Fruit fly (Drosophila melanogaster) Kc167 (cell line): Measurements from ENCODE around the gene CG31542.

Source experiments
- Myc ChIP-seq: fragments of >200 bp; optimal IDR thresholded peaks from 2 replicates; lab custom pipeline; 2017; ENCODE audit warnings: missing external identifiers
- Sin3A ChIP-seq: fragments of >200 bp; optimal IDR thresholded peaks from 2 replicates; lab custom pipeline; 2018; ENCODE audit warnings: missing external identifiers
- h ChIP-seq: fragments of >200 bp; optimal IDR thresholded peaks from 3 replicates; lab custom pipeline; 2018; ENCODE audit warnings: missing external identifiers
- insv ChIP-seq: fragments of >200 bp; optimal IDR thresholded peaks from 3 replicates; lab custom pipeline; 2018; ENCODE audit warnings: missing external identifiers
- psq ChIP-seq: fragments of >200 bp; optimal IDR thresholded peaks from 2 replicates; lab custom pipeline; 2017; ENCODE audit warnings: missing external identifiers
- ttk ChIP-seq: sonication (Bioruptor generic); optimal IDR thresholded peaks from 2 replicates; lab custom pipeline; 2017; ENCODE audit warnings: missing external identifiers

The CG31542 gene

DNA sequence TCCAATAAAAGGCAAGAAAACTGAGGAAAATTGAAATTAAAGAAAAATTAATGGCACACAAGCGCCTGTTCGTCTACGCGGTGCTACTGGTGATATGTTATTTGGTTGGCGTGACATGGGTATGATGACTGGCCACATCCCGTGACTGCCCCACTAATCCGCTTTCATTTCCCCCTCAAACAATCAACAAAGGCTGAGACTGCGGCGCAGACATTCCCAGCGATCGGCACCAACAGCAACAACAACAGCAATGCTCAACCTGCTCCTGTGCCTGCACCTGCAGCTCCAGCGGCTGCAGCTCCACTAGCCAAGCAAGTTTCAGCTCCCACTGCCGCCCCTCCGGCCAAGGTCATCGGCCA lies 14.2 kb upstream of the CG31542 start:
- TF ChIP-seq h (no peak), psq (lab: Kevin White, UChicago) (no peak), ttk (no peak)

DNA sequence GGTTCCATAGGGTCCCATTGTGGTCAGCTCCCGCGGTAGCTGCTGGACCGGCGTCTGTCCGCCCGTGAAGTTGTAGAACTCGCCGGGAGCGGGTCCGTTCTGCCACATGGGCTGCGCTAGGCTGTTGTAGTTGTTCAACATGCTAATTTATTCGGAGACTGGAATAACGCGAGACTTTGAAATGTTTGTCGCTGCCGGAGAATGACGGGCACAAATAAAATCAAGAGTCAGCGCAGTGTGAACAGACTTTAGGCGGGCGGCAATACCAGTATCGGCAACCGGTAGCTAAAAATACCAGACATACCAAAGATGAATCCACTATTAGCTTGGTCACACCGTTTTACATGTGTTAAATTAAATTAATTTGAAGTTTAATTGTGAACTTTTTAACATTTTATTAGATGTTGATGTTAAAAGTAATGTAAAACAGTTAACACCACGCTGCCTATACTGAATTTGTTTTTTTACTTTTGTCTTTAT lies 11.4 kb upstream of the CG31542 start, which contains the start of gene Prosbeta7:
Prosbeta7 (minus strand) TSS at position 430 of the 480 bp plus-strand sequence.
- TF ChIP-seq psq (lab: Kevin White, UChicago) (no peak), ttk (no peak), Myc (lab: Kevin White, UChicago) (no peak), h (no peak), insv (lab: Kevin White, UChicago) (no peak), Sin3A (lab: Kevin White, UChicago) (no peak)

DNA sequence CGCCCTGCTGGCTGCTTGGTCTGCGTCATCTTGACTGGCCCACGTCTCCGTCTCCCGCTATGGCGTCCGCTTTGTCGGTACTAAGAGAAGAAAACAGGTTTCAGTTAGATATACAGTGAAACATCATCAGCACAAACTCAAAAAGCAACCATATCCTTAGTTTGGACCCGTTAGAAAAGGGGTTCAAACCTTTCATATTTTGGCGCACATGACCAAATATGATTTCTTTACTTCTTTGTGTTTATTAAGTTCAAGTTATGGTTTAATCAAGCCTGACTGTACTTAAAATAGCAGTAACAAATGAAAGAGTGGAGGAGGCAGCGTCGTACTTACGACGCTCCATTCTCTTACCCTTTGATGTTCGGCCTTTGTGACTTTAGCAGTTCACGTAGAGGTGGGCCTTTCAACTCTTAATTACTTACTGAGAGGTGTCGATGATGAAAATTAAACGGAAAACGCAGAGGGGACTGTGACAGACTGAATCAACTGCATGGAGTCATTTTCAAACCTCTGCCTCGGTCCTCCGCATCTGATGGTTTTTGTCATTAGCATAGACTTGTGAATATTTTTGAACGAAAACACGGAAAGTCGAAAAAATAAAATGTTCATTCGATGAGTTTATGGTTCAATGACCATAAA lies 7.5 kb upstream of the CG31542 start:
- no peak for TF ChIP-seq ttk

DNA sequence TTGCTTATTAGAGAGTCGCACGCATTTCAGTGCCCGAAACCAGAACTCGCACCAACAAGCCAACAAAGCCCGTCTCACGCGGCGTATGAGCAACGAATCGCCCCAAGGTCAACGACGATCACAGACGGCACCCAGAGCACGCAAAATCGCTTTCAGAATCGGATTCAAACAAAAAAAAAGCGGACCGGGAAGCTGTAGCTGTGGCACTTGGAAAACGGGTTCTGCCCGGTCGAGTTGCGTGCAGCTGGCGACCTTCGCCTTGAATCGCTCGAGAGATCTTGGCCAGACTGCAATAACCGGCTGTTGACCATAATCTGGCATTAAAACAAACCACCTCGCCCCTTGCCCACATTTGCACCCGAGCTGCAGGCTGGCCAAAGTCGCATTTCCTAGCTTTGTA lies 5.9 kb upstream of the CG31542 start:
- TF ChIP-seq psq (lab: Kevin White, UChicago), result no peak
- TF ChIP-seq ttk, result no peak
- TF ChIP-seq Myc (lab: Kevin White, UChicago), result no peak
- TF ChIP-seq Sin3A (lab: Kevin White, UChicago), result no peak
- no peak for TF ChIP-seq h
- no peak for TF ChIP-seq insv (lab: Kevin White, UChicago)

DNA sequence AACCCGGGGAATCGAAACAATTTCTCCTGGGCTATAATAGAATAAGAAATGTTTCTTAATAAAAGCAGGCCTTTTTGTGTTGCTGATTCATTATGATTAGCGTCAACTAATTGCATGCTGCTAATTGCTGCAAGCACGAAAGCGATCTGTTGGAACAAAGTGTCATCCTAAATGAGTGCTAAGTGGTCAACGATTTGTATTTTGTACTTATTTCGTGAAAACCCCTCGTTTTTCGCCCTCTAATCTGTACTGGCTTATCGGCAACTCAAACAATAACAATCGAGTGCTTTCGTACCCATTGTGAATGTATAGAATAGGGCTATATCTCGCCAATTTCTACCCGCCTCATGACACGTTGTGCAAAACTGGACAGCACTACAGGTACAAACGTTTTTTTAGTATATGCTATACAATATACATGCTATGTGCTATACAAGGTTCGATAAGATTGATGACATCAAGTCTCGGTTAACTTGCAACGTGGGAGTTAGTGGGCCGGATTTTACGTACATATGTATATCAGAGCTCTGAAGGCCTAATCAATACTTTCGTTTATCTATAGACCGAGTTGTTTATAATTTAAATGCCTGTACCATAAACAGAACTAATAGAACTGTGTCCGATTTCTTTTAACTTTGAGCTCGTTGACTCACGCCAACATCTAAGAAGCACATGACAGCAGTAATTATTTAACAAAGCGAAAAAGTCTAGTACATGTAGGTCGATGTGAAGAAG lies 4.6 kb upstream of the CG31542 start:
- TF ChIP-seq Myc (lab: Kevin White, UChicago) (no peak), insv (lab: Kevin White, UChicago) (no peak), h (no peak), ttk (no peak), psq (lab: Kevin White, UChicago) (no peak), Sin3A (lab: Kevin White, UChicago) (no peak)

DNA sequence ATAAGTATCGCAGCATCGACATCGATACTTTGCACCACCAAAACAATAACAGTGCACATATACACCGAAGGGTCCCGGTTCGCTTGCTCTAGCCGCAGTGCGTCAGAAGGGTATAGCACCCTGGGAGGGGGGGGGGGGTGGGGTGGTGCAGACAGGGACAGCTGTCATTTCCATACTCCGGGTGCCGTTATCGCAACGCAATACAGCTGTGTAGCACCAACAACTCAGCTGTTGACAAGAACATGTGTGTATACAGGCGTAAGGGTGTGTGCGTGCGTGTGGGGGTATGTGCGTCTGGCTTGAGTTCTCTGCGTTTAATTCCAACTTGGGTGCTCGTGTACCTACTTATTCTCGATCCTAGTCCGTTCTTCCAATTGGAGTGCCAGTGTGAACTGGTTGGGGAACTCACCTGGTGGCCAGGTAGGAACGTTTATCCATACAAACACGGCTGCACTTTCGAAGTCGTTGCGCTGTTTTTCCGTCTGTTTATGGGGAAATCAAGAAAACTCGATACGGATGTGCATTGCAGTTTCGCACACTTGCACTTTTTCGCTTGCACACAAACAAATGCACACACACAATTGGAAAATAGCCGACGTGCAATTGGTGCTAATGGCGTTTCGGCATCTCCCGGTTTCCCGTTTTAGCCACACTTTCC lies 1.7 kb upstream of the CG31542 start:
- no peak for TF ChIP-seq Myc (lab: Kevin White, UChicago)
- TF ChIP-seq ttk, result no peak
- TF ChIP-seq psq (lab: Kevin White, UChicago), result no peak
- TF ChIP-seq Sin3A (lab: Kevin White, UChicago), result no peak
- no peak for TF ChIP-seq h
- TF ChIP-seq insv (lab: Kevin White, UChicago), result no peak

DNA sequence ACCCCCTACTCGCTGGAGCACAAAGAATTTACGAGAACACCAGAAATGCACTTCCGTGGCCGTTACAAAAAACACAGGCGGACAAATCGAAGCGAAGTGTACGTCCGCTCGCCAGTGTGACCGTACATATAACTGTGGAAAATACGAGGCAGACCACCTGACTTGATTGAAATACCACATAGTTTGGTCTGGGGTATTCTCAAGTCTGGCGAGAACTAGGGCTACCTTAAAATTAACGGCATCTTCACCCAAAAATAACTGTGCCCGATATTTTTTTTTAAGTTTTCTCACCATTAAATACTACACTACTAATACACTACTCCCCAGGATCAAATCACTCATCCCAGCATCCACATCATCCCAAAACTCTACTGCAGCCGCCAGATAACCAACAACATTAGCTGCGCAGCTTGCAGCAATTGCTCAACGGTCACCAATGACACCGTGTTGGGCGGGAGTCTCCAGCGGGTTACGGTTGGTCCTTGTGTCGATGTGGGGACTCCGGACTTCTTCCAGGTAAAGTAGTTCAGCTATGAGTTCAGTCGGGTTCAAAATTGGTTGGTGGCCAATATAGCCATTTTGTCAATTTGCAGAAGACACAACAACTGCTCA lies 1.1 kb upstream of the CG31542 start, which contains the start of gene Cerk:
Cerk (minus strand) TSS at position 137 of the 612 bp plus-strand sequence.
- TF ChIP-seq psq (lab: Kevin White, UChicago) (no peak), insv (lab: Kevin White, UChicago) (no peak), Myc (lab: Kevin White, UChicago) (no peak), h (no peak), ttk (no peak), Sin3A (lab: Kevin White, UChicago) (no peak)

DNA sequence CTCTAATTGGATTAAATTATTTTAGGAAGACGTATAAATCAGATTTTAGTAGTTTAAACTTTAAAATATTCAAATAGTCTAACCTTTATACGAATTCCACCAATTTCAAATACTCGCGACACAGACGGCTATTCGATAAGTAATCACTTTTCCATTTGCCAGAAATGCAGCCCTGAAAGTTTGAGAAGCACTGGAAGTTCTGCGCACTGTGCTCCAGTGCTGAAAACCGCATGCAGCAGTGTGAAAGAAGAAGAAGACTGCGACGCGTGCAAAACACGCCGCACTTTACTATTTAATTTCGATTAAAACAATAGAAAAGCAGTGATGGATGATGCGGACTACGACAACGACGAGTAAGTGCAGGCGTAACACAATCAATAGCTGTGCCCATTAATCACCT lies 2.2 kb downstream of the CG31542 start, which contains the start of gene Polr2F:
Polr2F (plus strand) TSS at position 233 of the 400 bp plus-strand sequence.
- TF ChIP-seq h (no peak), psq (lab: Kevin White, UChicago) (peak; percentile 1), Myc (lab: Kevin White, UChicago) (no peak)

DNA sequence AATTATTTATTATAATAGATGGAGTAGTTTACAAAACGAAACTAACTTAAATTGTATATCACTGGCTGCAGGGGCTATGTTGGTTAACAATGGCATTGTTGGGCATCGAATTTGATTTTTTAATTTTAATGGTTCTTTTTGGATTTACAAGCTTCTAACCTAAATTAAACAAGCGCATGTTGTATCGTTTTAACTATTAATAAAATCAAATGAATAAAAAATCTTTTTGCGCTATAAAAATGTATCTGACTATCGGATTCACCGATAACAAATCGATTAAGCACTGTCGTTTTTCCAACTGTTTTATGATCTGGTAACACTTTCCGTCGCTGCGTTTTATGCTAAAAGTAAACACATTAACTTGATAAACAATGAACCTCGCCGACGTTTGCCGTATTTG lies 5.4 kb downstream of the CG31542 start, which contains the start of the genes hd and CG14667:
hd (minus strand) TSS at position 243 of the 400 bp plus-strand sequence.
CG14667 (plus strand) TSS at position 303 of the 400 bp plus-strand sequence.
- TF ChIP-seq insv (lab: Kevin White, UChicago) (no peak), Sin3A (lab: Kevin White, UChicago) (no peak), h (no peak)

DNA sequence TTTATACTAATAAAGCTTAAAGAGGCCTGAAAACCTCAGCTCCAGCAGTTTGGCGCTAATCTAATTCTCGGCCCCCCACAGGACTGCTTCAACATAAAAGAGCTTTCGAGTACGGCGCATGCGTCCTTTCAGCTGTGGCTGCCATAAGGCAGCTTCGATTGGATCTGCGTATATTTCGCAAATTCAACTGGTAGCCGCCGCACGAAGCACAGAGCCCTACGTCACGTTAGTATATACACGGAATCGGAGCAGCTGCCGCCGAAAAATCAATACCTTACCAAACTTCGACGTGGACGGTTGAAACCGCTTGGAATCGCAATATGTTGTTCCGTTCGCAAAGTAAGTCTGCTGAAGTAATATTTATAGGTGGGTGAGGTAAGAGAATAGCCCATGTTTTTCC lies 7.3 kb downstream of the CG31542 start, which contains the start of gene 7B2:
7B2 (plus strand) TSS at position 169 of the 400 bp plus-strand sequence.
- TF ChIP-seq insv (lab: Kevin White, UChicago) (no peak), Myc (lab: Kevin White, UChicago) (no peak), h (no peak), psq (lab: Kevin White, UChicago) (no peak), ttk (no peak), Sin3A (lab: Kevin White, UChicago) (no peak)

DNA sequence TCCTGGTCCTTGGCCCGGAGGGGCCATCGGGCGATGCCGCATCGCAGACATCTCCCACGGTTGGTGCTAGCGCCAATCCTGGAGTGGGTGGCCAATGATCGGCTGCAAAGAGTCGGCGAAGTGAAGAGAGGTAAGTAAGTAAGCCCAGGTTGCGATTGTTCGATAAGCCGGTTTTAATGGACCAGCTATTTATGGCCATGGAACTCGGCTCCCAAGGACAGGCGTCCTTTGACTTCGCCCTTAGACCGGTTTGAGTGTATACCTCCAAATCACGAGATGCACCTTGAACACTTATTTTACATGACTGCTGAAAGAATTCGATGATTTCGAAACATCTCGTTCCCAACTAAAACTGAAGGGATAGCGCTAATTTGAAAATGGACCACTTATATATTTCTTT lies 16.4 kb downstream of the CG31542 start:
- no peak for TF ChIP-seq Myc (lab: Kevin White, UChicago)
- TF ChIP-seq h, result no peak
- TF ChIP-seq Sin3A (lab: Kevin White, UChicago), result no peak
- TF ChIP-seq psq (lab: Kevin White, UChicago), result no peak
- no peak for TF ChIP-seq insv (lab: Kevin White, UChicago)
- no peak for TF ChIP-seq ttk

DNA sequence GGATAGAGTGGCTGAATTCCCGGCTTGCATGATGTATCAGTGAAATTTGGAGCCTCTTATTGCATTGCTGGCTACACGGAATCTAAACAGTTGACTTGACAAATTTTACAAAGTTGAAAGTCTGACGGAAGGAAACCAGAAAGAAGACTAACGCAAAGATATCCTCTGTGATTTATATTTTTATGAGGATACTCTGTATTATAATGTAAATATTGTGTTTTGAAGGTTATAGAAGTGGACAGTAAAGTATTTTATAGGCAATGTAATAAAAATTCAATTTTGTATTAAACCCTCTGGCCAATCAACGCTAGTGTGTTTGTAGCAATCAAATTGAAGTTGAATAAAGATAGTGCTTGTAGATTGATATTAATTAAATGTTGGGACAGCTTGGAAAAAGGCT lies 18.2 kb downstream of the CG31542 start, which contains the start of gene CG14668:
CG14668 (minus strand) TSS at position 101 of the 400 bp plus-strand sequence.
- TF ChIP-seq h (no peak), Sin3A (lab: Kevin White, UChicago) (no peak), ttk (no peak), Myc (lab: Kevin White, UChicago) (no peak), psq (lab: Kevin White, UChicago) (no peak), insv (lab: Kevin White, UChicago) (no peak)
